Worm (Caenorhabditis elegans) whole organism, L2 larva: Measurements from ENCODE around the gene C34B4.5.

Experiments used
- F13H6.1 ChIP-seq: sonication (generic microtip); optimal IDR thresholded peaks from 2 replicates; lab custom pipeline; 2016; ENCODE audit warnings: missing genetic modification characterization, missing compliant biosample characterization
- R02D3.7 ChIP-seq: fragments of 150-350 bp; optimal IDR thresholded peaks from 2 replicates; lab custom pipeline; 2014; ENCODE audit warnings: missing biosample characterization, missing genetic modification characterization
- ama-1 ChIP-seq: fragments of 150-350 bp; optimal IDR thresholded peaks from 2 replicates; lab custom pipeline; 2018; ENCODE audit warnings: inconsistent platforms
- blmp-1 ChIP-seq: sonication (generic microtip); optimal IDR thresholded peaks from 2 replicates; lab custom pipeline; 2017; ENCODE audit warnings: missing genetic modification characterization, mild to moderate bottlenecking, missing compliant biosample characterization, antibody characterized with exemption, moderate library complexity; ENCODE audit not compliant: insufficient read depth
- egl-27 ChIP-seq: sonication (generic microtip); optimal IDR thresholded peaks from 3 replicates; lab custom pipeline; 2017; ENCODE audit warnings: missing biosample characterization, missing genetic modification reagents, missing genetic modification characterization
- fos-1 ChIP-seq: fragments of 150-350 bp; optimal IDR thresholded peaks from 2 replicates; lab custom pipeline; 2014; ENCODE audit warnings: missing biosample characterization, missing genetic modification characterization
- nhr-11 ChIP-seq: fragments of 150-350 bp; optimal IDR thresholded peaks from 2 replicates; lab custom pipeline; 2014; ENCODE audit warnings: missing biosample characterization, missing genetic modification characterization
- nhr-25 ChIP-seq: fragments of 150-350 bp; sonication (generic microtip); optimal IDR thresholded peaks from 3 replicates; lab custom pipeline; 2014; ENCODE audit warnings: missing biosample characterization, missing genetic modification characterization
- peb-1 ChIP-seq: fragments of 150-350 bp; optimal IDR thresholded peaks from 2 replicates; lab custom pipeline; 2014; ENCODE audit warnings: missing biosample characterization, missing genetic modification characterization
- sma-9 ChIP-seq, 2 experiments: fragments of 150-350 bp in 1 of 2; sonication (generic microtip) in 1 of 2; optimal IDR thresholded peaks; 2 replicates each; lab custom pipeline; 2014 to 2016; ENCODE audit warnings: missing genetic modification characterization in 2 of 2, mild to moderate bottlenecking in 1 of 2, missing biosample characterization in 1 of 2, missing compliant biosample characterization in 1 of 2, missing genetic modification reagents in 1 of 2, moderate library complexity in 1 of 2
- snpc-4 ChIP-seq: fragments of 150-350 bp; optimal IDR thresholded peaks from 2 replicates; lab custom pipeline; 2014; ENCODE audit warnings: missing biosample characterization, missing genetic modification characterization
- unc-62 ChIP-seq: fragments of 150-350 bp; optimal IDR thresholded peaks from 2 replicates; lab custom pipeline; 2014; ENCODE audit warnings: missing biosample characterization, missing genetic modification reagents, missing genetic modification characterization
- zag-1 ChIP-seq: fragments of 150-350 bp; optimal IDR thresholded peaks from 2 replicates; lab custom pipeline; 2014; ENCODE audit warnings: missing biosample characterization, missing genetic modification characterization

ce11 chrV:13047574-13048030 lies 48.2 kb upstream of the C34B4.5 start, which contains the start of gene W07G4.5:
- TF ChIP-seq nhr-11 (tag; lab: Kevin White, UChicago), result no peak
- TF ChIP-seq fos-1 (tag; lab: Kevin White, UChicago), result peak; percentile 26
- TF ChIP-seq unc-62 (GFP tag; lab: Kevin White, UChicago), result no peak
- TF ChIP-seq R02D3.7 (tag; lab: Kevin White, UChicago), result no peak
- TF ChIP-seq F13H6.1 (tag; lab: Kevin White, UChicago), result no peak
- TF ChIP-seq snpc-4, result no peak
- TF ChIP-seq nhr-25 (tag; lab: Kevin White, UChicago), result no peak
- no peak for TF ChIP-seq blmp-1 (tag; lab: Kevin White, UChicago)
- TF ChIP-seq sma-9 (GFP tag; optimal IDR thresholded peaks at IDR 0.05; lab: Kevin White, UChicago), result peak; percentile 38
- TF ChIP-seq sma-9 (tag; optimal IDR thresholded peaks at IDR 0.05; lab: Kevin White, UChicago), result no peak
- TF ChIP-seq ama-1 (lab: Kevin White, UChicago), result no peak
- no peak for TF ChIP-seq zag-1 (tag; lab: Kevin White, UChicago)
- no peak for TF ChIP-seq egl-27 (tag; lab: Kevin White, UChicago)
- no peak for TF ChIP-seq peb-1 (tag; lab: Kevin White, UChicago)
